Fruit fly (Drosophila melanogaster): ENCODE results near the gene CG13373.

Gene CG13373

DNA sequence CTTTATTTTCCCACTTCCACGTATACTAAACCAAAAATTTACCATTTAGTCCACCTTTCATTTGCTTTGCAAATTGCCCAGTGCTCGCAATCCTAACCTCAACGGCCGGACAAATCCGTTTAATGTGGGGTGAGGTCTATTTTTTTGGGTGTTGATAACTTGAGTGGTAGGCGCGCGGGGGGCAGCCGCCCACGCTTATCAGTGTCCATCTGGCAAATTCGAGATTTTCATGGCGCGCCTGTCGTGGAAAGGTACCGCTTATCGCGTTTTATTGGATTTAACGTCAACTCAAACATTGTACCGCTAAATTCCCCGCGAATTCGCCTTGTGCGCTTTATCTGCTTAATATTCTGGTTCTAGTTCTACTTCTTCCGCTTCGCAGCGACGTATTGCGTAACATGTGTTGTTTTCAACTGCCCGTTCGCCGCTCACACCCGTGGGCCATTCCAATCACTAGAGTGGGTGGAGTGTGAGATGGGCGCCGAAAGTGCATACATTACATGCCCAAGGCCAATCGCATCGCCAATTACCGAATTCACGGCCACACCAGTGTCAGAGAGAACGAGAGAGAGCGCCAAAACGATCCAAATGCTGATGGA lies 16.0 kb downstream of the CG13373 start:
- TF ChIP-seq net (GFP tag; optimal IDR thresholded peaks at IDR 0.05): no peak
- no peak for TF ChIP-seq CG3032 (tag; optimal IDR thresholded peaks at IDR 0.05)
- no peak for TF ChIP-seq esn (GFP tag; optimal IDR thresholded peaks at IDR 0.05)
- no peak for TF ChIP-seq CG1621 (tag; optimal IDR thresholded peaks at IDR 0.05)
- TF ChIP-seq vri (GFP tag; optimal IDR thresholded peaks at IDR 0.05): peak; percentile 92
- TF ChIP-seq CG31627 (GFP tag; optimal IDR thresholded peaks at IDR 0.05): no peak

DNA sequence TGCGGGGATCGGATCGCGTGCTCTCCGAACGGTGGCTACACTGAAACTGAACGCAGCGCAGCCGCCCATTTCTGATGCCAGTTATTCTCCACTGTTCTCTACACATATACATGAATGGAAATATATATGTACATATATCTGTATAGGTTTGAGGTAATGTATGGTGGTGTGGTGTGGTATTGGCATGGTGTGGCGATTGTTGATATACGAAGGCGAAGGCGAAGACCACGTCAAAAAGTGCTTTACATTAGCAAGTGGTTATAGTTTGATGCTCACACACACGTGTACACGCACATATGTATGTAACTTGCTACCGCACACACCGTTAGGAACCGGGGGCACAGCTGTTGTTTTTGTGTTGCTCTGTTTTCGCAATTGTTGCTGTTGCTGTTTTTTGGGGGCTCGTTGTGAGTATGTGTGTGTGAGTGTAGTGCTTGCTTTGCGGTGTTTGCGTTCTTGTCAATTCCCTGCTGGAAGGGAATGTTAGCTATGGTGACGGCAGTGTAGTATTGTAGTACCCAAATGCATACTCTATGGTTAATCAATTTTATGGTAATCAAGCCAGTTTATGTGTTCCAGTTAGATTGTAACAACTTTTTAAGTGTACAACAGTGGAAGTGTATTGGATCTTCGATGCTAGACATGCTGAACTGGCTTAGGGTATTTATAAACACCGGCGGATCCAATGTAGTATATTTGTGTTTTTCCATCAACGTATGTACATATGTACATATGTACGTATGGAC lies 16.8 kb downstream of the CG13373 start, which contains the start of gene CG17896:
Gene CG17896 (minus strand): TSS at position 51 of the 746 bp plus-strand sequence.
- TF ChIP-seq Sox102F (GFP tag; optimal IDR thresholded peaks at IDR 0.05) (peak; percentile 98), esn (GFP tag; optimal IDR thresholded peaks at IDR 0.05) (peak; percentile 99), Hr4 (GFP tag; optimal IDR thresholded peaks at IDR 0.05) (peak; percentile 98), CG32006 (GFP tag; optimal IDR thresholded peaks at IDR 0.05) (peak; percentile 98), CG4318 (GFP tag; optimal IDR thresholded peaks at IDR 0.05) (peak; percentile 97), CG3919 (GFP tag; optimal IDR thresholded peaks at IDR 0.05) (peak; percentile 99), CG8632 (GFP tag; optimal IDR thresholded peaks at IDR 0.05) (peak; percentile 95), CG34406 (GFP tag; optimal IDR thresholded peaks at IDR 0.05) (peak; percentile 96), Lpt (GFP tag; optimal IDR thresholded peaks at IDR 0.05) (peak; percentile 98), CG3032 (tag; optimal IDR thresholded peaks at IDR 0.05) (peak; percentile 97), fkh (GFP tag; optimal IDR thresholded peaks at IDR 0.05) (peak; percentile 99), CG8119 (GFP tag; IDR thresholded peaks at IDR 0.05) (peak; percentile 98), Ets96B (tag; optimal IDR thresholded peaks at IDR 0.05) (peak; percentile 96), CG6276 (GFP tag; optimal IDR thresholded peaks at IDR 0.05) (peak; percentile 97), svp (GFP tag) (peak; percentile 98), Blimp-1 (GFP tag; optimal IDR thresholded peaks at IDR 0.05) (peak; percentile 89), CG11762 (GFP tag; optimal IDR thresholded peaks at IDR 0.05; ENCODE audit: insufficient read depth) (peak; percentile 96), Ets21C (GFP tag; optimal IDR thresholded peaks at IDR 0.05) (peak; percentile 98), net (GFP tag; optimal IDR thresholded peaks at IDR 0.05) (peak; percentile 98), OdsH (GFP tag; optimal IDR thresholded peaks at IDR 0.05) (peak; percentile 98), ss (GFP tag; optimal IDR thresholded peaks at IDR 0.05) (peak; percentile 93 to 96), CG6792 (GFP tag; optimal IDR thresholded peaks at IDR 0.05) (peak; percentile 98), topi (GFP tag; optimal IDR thresholded peaks at IDR 0.05) (peak; percentile 98), dsx (GFP tag; optimal IDR thresholded peaks at IDR 0.05; ENCODE audit: poor library complexity, severe bottlenecking) (peak; percentile 96), pdm3 (GFP tag; optimal IDR thresholded peaks at IDR 0.05) (peak; percentile 99), Eip75B (GFP tag; optimal IDR thresholded peaks at IDR 0.05) (peak; percentile 98), dac (GFP tag; optimal IDR thresholded peaks at IDR 0.05) (peak; percentile 97), Sox15 (GFP tag; optimal IDR thresholded peaks at IDR 0.05) (peak; percentile 96), cyc (GFP tag; optimal IDR thresholded peaks at IDR 0.05) (peak; percentile 99), lz (GFP tag; optimal IDR thresholded peaks at IDR 0.05) (peak; percentile 98), vri (GFP tag; optimal IDR thresholded peaks at IDR 0.05) (peak; percentile 97), CG9139 (GFP tag; optimal IDR thresholded peaks at IDR 0.05) (peak; percentile 92), CG11294 (GFP tag; IDR thresholded peaks at IDR 0.05) (peak; percentile 97), CG16779 (tag; optimal IDR thresholded peaks at IDR 0.05) (peak; percentile 91), Eip93F (GFP tag; optimal IDR thresholded peaks at IDR 0.05) (peak; percentile 96), fd85E (GFP tag; optimal IDR thresholded peaks at IDR 0.05) (peak; percentile 95), CG11902 (GFP tag; optimal IDR thresholded peaks at IDR 0.05) (peak; percentile 97), Sox14 (GFP tag; optimal IDR thresholded peaks at IDR 0.05) (peak; percentile 99), fd59A (GFP tag; optimal IDR thresholded peaks at IDR 0.05) (peak; percentile 96), CG7368 (GFP tag; optimal IDR thresholded peaks at IDR 0.05) (peak; percentile 99), acj6 (GFP tag; optimal IDR thresholded peaks at IDR 0.05) (peak; percentile 99), achi (GFP tag; optimal IDR thresholded peaks at IDR 0.05) (peak; percentile 97), Eip78C (GFP tag) (peak; percentile 99), Met (GFP tag; optimal IDR thresholded peaks at IDR 0.05) (peak; percentile 98), CG6808 (GFP tag; optimal IDR thresholded peaks at IDR 0.05) (peak; percentile 95)

Data from whole organism, prepupa.